Worm (Caenorhabditis elegans) whole organism, L1 larva: ENCODE results near the gene srh-201.

ENCODE experiments used
- ceh-82 ChIP-seq, 3 experiments: fragments of 150-350 bp in 1 of 3; sonication (generic microtip) in 2 of 3; optimal IDR thresholded peaks; 2 replicates each; lab custom pipeline; 2014 to 2017; ENCODE audit warnings: missing biosample characterization in 3 of 3, missing genetic modification characterization in 3 of 3
- hlh-17 ChIP-seq: fragments of 200-800 bp; sonication (Bioruptor generic); optimal IDR thresholded peaks from 2 replicates; lab custom pipeline; 2018; ENCODE audit warnings: missing genetic modification characterization, mild to moderate bottlenecking, missing compliant biosample characterization, moderate library complexity, borderline replicate concordance
- lin-13 ChIP-seq: fragments of 150-350 bp; optimal IDR thresholded peaks from 2 replicates; lab custom pipeline; 2014; ENCODE audit warnings: missing biosample characterization, missing genetic modification reagents, missing genetic modification characterization
- lin-15B ChIP-seq: fragments of 150-350 bp; sonication (generic microtip); optimal IDR thresholded peaks from 3 replicates; lab custom pipeline; 2014; ENCODE audit warnings: missing biosample characterization, missing genetic modification characterization
- lin-35 ChIP-seq, 2 experiments: fragments of 150-350 bp; optimal IDR thresholded peaks; 2 replicates each; lab custom pipeline; 2014; ENCODE audit warnings: missing biosample characterization in 2 of 2, missing genetic modification characterization in 2 of 2, missing genetic modification reagents in 2 of 2
- lin-39 ChIP-seq: fragments of 150-350 bp; optimal IDR thresholded peaks from 2 replicates; lab custom pipeline; 2014; ENCODE audit warnings: missing biosample characterization, missing genetic modification reagents, missing genetic modification characterization
- lir-3 ChIP-seq: sonication (generic microtip); optimal IDR thresholded peaks from 2 replicates; lab custom pipeline; 2016; ENCODE audit warnings: mild to moderate bottlenecking, missing genetic modification characterization, moderate library complexity, missing compliant biosample characterization; ENCODE audit not compliant: poor library complexity
- pax-3 ChIP-seq: fragments of 200-800 bp; sonication (Bioruptor generic); optimal IDR thresholded peaks from 2 replicates; lab custom pipeline; 2018; ENCODE audit warnings: mild to moderate bottlenecking, missing genetic modification characterization, moderate library complexity, missing compliant biosample characterization
- rnt-1 ChIP-seq: sonication (generic microtip); optimal IDR thresholded peaks from 2 replicates; lab custom pipeline; 2016; ENCODE audit warnings: mild to moderate bottlenecking, missing genetic modification characterization, moderate library complexity, missing compliant biosample characterization
- snpc-4 ChIP-seq: fragments of 150-350 bp; optimal IDR thresholded peaks from 2 replicates; lab custom pipeline; 2014; ENCODE audit warnings: missing biosample characterization, missing genetic modification characterization
- swsn-7 ChIP-seq: sonication (generic microtip); optimal IDR thresholded peaks from 2 replicates; lab custom pipeline; 2016; ENCODE audit warnings: missing genetic modification characterization, missing compliant biosample characterization
- tbx-2 ChIP-seq: sonication (generic microtip); optimal IDR thresholded peaks from 2 replicates; lab custom pipeline; 2016; ENCODE audit warnings: missing genetic modification characterization, missing compliant biosample characterization
- unc-62 ChIP-seq: fragments of 150-350 bp; optimal IDR thresholded peaks from 2 replicates; lab custom pipeline; 2014; ENCODE audit warnings: missing biosample characterization, missing genetic modification reagents, missing genetic modification characterization
- ztf-11 ChIP-seq, 2 experiments: sonication (generic microtip); optimal IDR thresholded peaks; 2 replicates each; lab custom pipeline; 2016 to 2017; ENCODE audit warnings: missing genetic modification characterization in 2 of 2, missing biosample characterization in 1 of 2, missing compliant biosample characterization in 1 of 2

ce11 chrV:9053969-9054368 lies 40.3 kb upstream of the srh-201 start, which contains the start of gene C25E10.8:
- TF ChIP-seq lin-15B (tag; lab: Kevin White, UChicago): no peak
- TF ChIP-seq tbx-2: no peak
- TF ChIP-seq pax-3: no peak
- TF ChIP-seq lin-13 (GFP tag; lab: Kevin White, UChicago): no peak
- no peak for TF ChIP-seq ztf-11 (tag; optimal IDR thresholded peaks at IDR 0.05; lab: Kevin White, UChicago)
- TF ChIP-seq snpc-4 (tag; lab: Kevin White, UChicago): no peak
- no peak for TF ChIP-seq lin-39
- TF ChIP-seq unc-62 (GFP tag; lab: Kevin White, UChicago): no peak
- TF ChIP-seq swsn-7 (tag; lab: Kevin White, UChicago): no peak
- no peak for TF ChIP-seq lir-3 (tag; lab: Kevin White, UChicago)
- no peak for TF ChIP-seq ceh-82 (tag; optimal IDR thresholded peaks at IDR 0.05; lab: Kevin White, UChicago)
- TF ChIP-seq rnt-1: no peak
- no peak for TF ChIP-seq hlh-17 (GFP tag; lab: Kevin White, UChicago)
- no peak for TF ChIP-seq lin-35 (GFP tag; optimal IDR thresholded peaks at IDR 0.05; lab: Kevin White, UChicago)
